Fruit fly (Drosophila melanogaster) whole organism: ENCODE results near the gene baf.

Source experiments
- CG8478 ChIP-seq: fragments of >200 bp; optimal IDR thresholded peaks from 2 replicates; lab custom pipeline; 2018; ENCODE audit warnings: inconsistent platforms
- EcR ChIP-seq, 2 experiments: fragments of >200 bp; optimal IDR thresholded peaks; 2 replicates each; lab custom pipeline; 2017; ENCODE audit warnings: missing biosample characterization in 2 of 2, missing genetic modification characterization in 2 of 2, missing genetic modification reagents in 2 of 2

- TF ChIP-seq CG8478 (lab: Kevin White, UChicago) (no peak), EcR (GFP tag; optimal IDR thresholded peaks at IDR 0.05; lab: Kevin White, UChicago) (no peak)
These were observed 11.6 kb downstream of the baf start, which contains the start of gene CCDC53 for dm6 chr2L:8040872-8041271.
